Worm (Caenorhabditis elegans): Measurements from ENCODE around the gene cyn-12.

The cyn-12 gene

ce11 chrIV:7152409-7152808 is 19.4 kb upstream of the cyn-12 start, which contains the start of gene col-113:
col-113 (minus strand) TSS chrIV:7152509.
- TF ChIP-seq unc-62 (GFP tag; optimal IDR thresholded peaks at IDR 0.05) = no peak

ce11 chrIV:7149020-7149601 is 16.1 kb upstream of the cyn-12 start, which contains the start of gene C34D4.4:
C34D4.4 (plus strand) TSS chrIV:7149361.
- no peak for TF ChIP-seq unc-62 (GFP tag; optimal IDR thresholded peaks at IDR 0.05)

ce11 chrIV:7147722-7148121 is 14.7 kb upstream of the cyn-12 start:
- TF ChIP-seq unc-62 (GFP tag; optimal IDR thresholded peaks at IDR 0.05) = no peak

- TF ChIP-seq unc-62 (GFP tag; optimal IDR thresholded peaks at IDR 0.05) = no peak
Observed at ce11 chrIV:7144670-7145257, 11.7 kb upstream of the cyn-12 start, which contains the start of gene hecd-1. hecd-1 (minus strand) TSS chrIV:7144720.

- no peak for TF ChIP-seq unc-62 (GFP tag; optimal IDR thresholded peaks at IDR 0.05)
Observed at ce11 chrIV:7139143-7139542, 6.1 kb upstream of the cyn-12 start.

- TF ChIP-seq unc-62 (GFP tag; optimal IDR thresholded peaks at IDR 0.05) = no peak
Observed at ce11 chrIV:7133983-7134382, 966 bp upstream of the cyn-12 start, which contains the start of gene mutd-1. mutd-1 (minus strand) TSS chrIV:7134083.

- TF ChIP-seq unc-62 (GFP tag; optimal IDR thresholded peaks at IDR 0.05) = no peak
Observed at ce11 chrIV:7131780-7132179, 1.2 kb downstream of the cyn-12 start, which contains the start of gene grsp-3. grsp-3 (minus strand) TSS chrIV:7131928.

- TF ChIP-seq unc-62 (GFP tag; optimal IDR thresholded peaks at IDR 0.05) = no peak
Observed at ce11 chrIV:7121313-7122055, 11.5 kb downstream of the cyn-12 start, which contains the start of the genes C34D4.10 and str-48. C34D4.10 (minus strand) TSS chrIV:7121413. str-48 (plus strand) TSS chrIV:7122005.

ce11 chrIV:7114599-7114998 is 18.4 kb downstream of the cyn-12 start, which contains the start of gene nas-8:
nas-8 (plus strand) TSS chrIV:7114899.
- TF ChIP-seq unc-62 (GFP tag; optimal IDR thresholded peaks at IDR 0.05) = no peak

- no peak for TF ChIP-seq unc-62 (GFP tag; optimal IDR thresholded peaks at IDR 0.05)
Observed at ce11 chrIV:7111354-7111753, 21.7 kb downstream of the cyn-12 start, which contains the start of the genes ZC477.7 and ssq-3. ZC477.7 (minus strand) TSS chrIV:7111454. ssq-3 (plus strand) TSS chrIV:7111604.

ce11 chrIV:7107893-7108292 is 25.1 kb downstream of the cyn-12 start, which contains the start of gene ZC477.2:
ZC477.2 (plus strand) TSS chrIV:7108193.
- TF ChIP-seq unc-62 (GFP tag; optimal IDR thresholded peaks at IDR 0.05) = no peak

- no peak for TF ChIP-seq unc-62 (GFP tag; optimal IDR thresholded peaks at IDR 0.05)
Observed at ce11 chrIV:7103211-7103679, 29.8 kb downstream of the cyn-12 start, which contains the start of the genes rde-8 and ZC477.3. rde-8 (minus strand) TSS chrIV:7103261. ZC477.3 (plus strand) TSS chrIV:7103492.

ce11 chrIV:7099377-7099776 is 33.6 kb downstream of the cyn-12 start:
- TF ChIP-seq unc-62 (GFP tag; optimal IDR thresholded peaks at IDR 0.05) = no peak

ce11 chrIV:7098509-7099065 is 34.4 kb downstream of the cyn-12 start, which contains the start of gene ZC477.4:
ZC477.4 (minus strand) TSS chrIV:7098784.
- no peak for TF ChIP-seq unc-62 (GFP tag; optimal IDR thresholded peaks at IDR 0.05)

ce11 chrIV:7097450-7097849 is 35.6 kb downstream of the cyn-12 start:
- TF ChIP-seq unc-62 (GFP tag; optimal IDR thresholded peaks at IDR 0.05) = no peak

- no peak for TF ChIP-seq unc-62 (GFP tag; optimal IDR thresholded peaks at IDR 0.05)
Observed at ce11 chrIV:7096097-7096496, 36.9 kb downstream of the cyn-12 start.

All from whole organism, dauer.